Worm (Caenorhabditis elegans) whole organism, young adult: Measurements from ENCODE around the gene cec-3.

ENCODE experiments used
- B0035.1 ChIP-seq: sonication (generic microtip); optimal IDR thresholded peaks from 2 replicates; lab custom pipeline; 2016; ENCODE audit warnings: missing genetic modification characterization, mild to moderate bottlenecking, missing compliant biosample characterization, missing genotype, missing genetic modification reagents
- B0336.3 ChIP-seq: fragments of 200-800 bp; sonication (Bioruptor generic); IDR thresholded peaks from 2 replicates; pipeline ENCODE4 v1.3.6; 2022; ENCODE audit warnings: missing genetic modification characterization, missing compliant biosample characterization
- F33H1.4 ChIP-seq: fragments of 200-800 bp; sonication (Bioruptor generic); IDR thresholded peaks from 2 replicates; pipeline ENCODE4 v1.3.6; 2022; ENCODE audit warnings: missing genetic modification reagents, missing genetic modification characterization, missing compliant biosample characterization
- F49E8.2 ChIP-seq: sonication (generic microtip); optimal IDR thresholded peaks from 3 replicates; lab custom pipeline; 2017; ENCODE audit warnings: missing genetic modification characterization, mild to moderate bottlenecking, missing compliant biosample characterization, antibody characterized with exemption, moderate library complexity; ENCODE audit not compliant: insufficient read depth
- Y53G8AR.9 ChIP-seq: fragments of 200-800 bp; sonication (Bioruptor generic); conservative IDR thresholded peaks from 2 replicates; pipeline ENCODE4 v1.3.6; 2022; ENCODE audit warnings: missing genetic modification reagents, missing genetic modification characterization, missing compliant biosample characterization
- Y95B8A.8 ChIP-seq: fragments of 200-800 bp; sonication (Bioruptor generic); IDR thresholded peaks from 2 replicates; pipeline ENCODE4 v1.3.6; 2022; ENCODE audit warnings: missing genetic modification reagents, missing genetic modification characterization, missing compliant biosample characterization
- akir-1 ChIP-seq: fragments of 200-800 bp; sonication (Bioruptor generic); optimal IDR thresholded peaks from 2 replicates; lab custom pipeline; 2018; ENCODE audit warnings: mild to moderate bottlenecking, missing genetic modification characterization, moderate library complexity, missing compliant biosample characterization
- attf-3 ChIP-seq: fragments of 200-800 bp; sonication (Bioruptor generic); conservative IDR thresholded peaks from 2 replicates; pipeline ENCODE4 v1.3.6; 2022; ENCODE audit warnings: missing genetic modification reagents, missing genetic modification characterization, missing compliant biosample characterization
- bed-2 ChIP-seq: fragments of 200-800 bp; sonication (Bioruptor generic); IDR thresholded peaks from 2 replicates; pipeline ENCODE4 v1.3.6; 2022; ENCODE audit warnings: missing genetic modification reagents, missing genetic modification characterization, missing compliant biosample characterization
- cebp-1 ChIP-seq, 2 experiments: fragments of 200-800 bp in 1 of 2; sonication (Bioruptor generic) in 1 of 2; sonication (generic microtip) in 1 of 2; IDR thresholded peaks in 1 of 2; optimal IDR thresholded peaks in 1 of 2; 2 replicates each; pipeline versions ENCODE4 v1.3.6 to Lab custom; 2017 to 2022; ENCODE audit warnings: missing compliant biosample characterization in 2 of 2, missing genetic modification characterization in 2 of 2, mild to moderate bottlenecking in 1 of 2, missing genetic modification reagents in 1 of 2, moderate library complexity in 1 of 2
- cebp-2 ChIP-seq: fragments of 200-800 bp; sonication (Bioruptor generic); IDR thresholded peaks from 2 replicates; pipeline ENCODE4 v1.3.6; 2022; ENCODE audit warnings: missing genetic modification characterization, missing compliant biosample characterization
- ceh-100 ChIP-seq: fragments of 200-800 bp; sonication (Bioruptor generic); IDR thresholded peaks from 2 replicates; pipeline ENCODE4 v1.3.6; 2022; ENCODE audit warnings: missing genetic modification reagents, missing genetic modification characterization, missing compliant biosample characterization
- ceh-40 ChIP-seq: fragments of 200-800 bp; sonication (Bioruptor generic); IDR thresholded peaks from 2 replicates; pipeline ENCODE4 v1.3.6; 2022; ENCODE audit warnings: missing genetic modification characterization, missing compliant biosample characterization
- ceh-79 ChIP-seq: sonication (generic microtip); optimal IDR thresholded peaks from 2 replicates; lab custom pipeline; 2017; ENCODE audit warnings: mild to moderate bottlenecking, missing genetic modification characterization, missing compliant biosample characterization
- dpff-1 ChIP-seq: sonication (generic microtip); optimal IDR thresholded peaks from 2 replicates; lab custom pipeline; 2017; ENCODE audit warnings: mild to moderate bottlenecking, missing genetic modification characterization, missing compliant biosample characterization
- ekl-4 ChIP-seq: fragments of 200-800 bp; sonication (Bioruptor generic); IDR thresholded peaks from 2 replicates; pipeline ENCODE4 v1.3.6; 2022; ENCODE audit warnings: missing genetic modification reagents, missing genetic modification characterization, missing compliant biosample characterization
- fkh-3 ChIP-seq: sonication (generic microtip); optimal IDR thresholded peaks from 2 replicates; lab custom pipeline; 2016; ENCODE audit warnings: mild to moderate bottlenecking, missing genetic modification characterization, missing compliant biosample characterization
- him-1 ChIP-seq: sonication (generic microtip); optimal IDR thresholded peaks from 2 replicates; lab custom pipeline; 2016; ENCODE audit warnings: missing genotype, missing genetic modification reagents, missing genetic modification characterization, missing compliant biosample characterization
- hrde-1 ChIP-seq: sonication (generic microtip); optimal IDR thresholded peaks from 2 replicates; lab custom pipeline; 2016; ENCODE audit warnings: missing genetic modification characterization, mild to moderate bottlenecking, missing compliant biosample characterization, moderate library complexity, missing genotype, missing genetic modification reagents, borderline replicate concordance
- hsf-1 ChIP-seq: fragments of 200-800 bp; sonication (Bioruptor generic); IDR thresholded peaks from 2 replicates; pipeline ENCODE4 v1.3.6; 2022; ENCODE audit warnings: missing genetic modification reagents, missing genetic modification characterization, missing compliant biosample characterization
- lin-26 ChIP-seq: fragments of 200-800 bp; sonication (Bioruptor generic); IDR thresholded peaks from 2 replicates; pipeline ENCODE4 v1.3.6; 2022; ENCODE audit warnings: missing genetic modification reagents, missing genetic modification characterization, missing compliant biosample characterization
- lin-35 ChIP-seq, 3 experiments: fragments of 150-350 bp in 2 of 3; sonication (generic microtip) in 1 of 3; optimal IDR thresholded peaks; 2 replicates each; lab custom pipeline; 2014 to 2018; ENCODE audit warnings: missing biosample characterization in 3 of 3, missing genetic modification characterization in 3 of 3, missing genetic modification reagents in 3 of 3
- lin-54 ChIP-seq: fragments of 200-800 bp; sonication (Bioruptor generic); optimal IDR thresholded peaks from 2 replicates; lab custom pipeline; 2018; ENCODE audit warnings: mild to moderate bottlenecking, missing genetic modification characterization, missing compliant biosample characterization
- madf-3 ChIP-seq: fragments of 200-800 bp; sonication (Bioruptor generic); IDR thresholded peaks from 2 replicates; pipeline ENCODE4 v1.3.6; 2022; ENCODE audit warnings: missing genetic modification reagents, missing genetic modification characterization, missing compliant biosample characterization
- madf-6 ChIP-seq: fragments of 200-800 bp; sonication (Bioruptor generic); IDR thresholded peaks from 2 replicates; pipeline ENCODE4 v1.3.6; 2022; ENCODE audit warnings: missing genetic modification reagents, missing genetic modification characterization, missing compliant biosample characterization
- mel-28 ChIP-seq: sonication (generic microtip); optimal IDR thresholded peaks from 2 replicates; lab custom pipeline; 2016; ENCODE audit warnings: borderline replicate concordance, mild to moderate bottlenecking, missing genetic modification characterization, missing compliant biosample characterization
- mxl-1 ChIP-seq: sonication (generic microtip); optimal IDR thresholded peaks from 2 replicates; lab custom pipeline; 2016; ENCODE audit warnings: missing genetic modification characterization, missing compliant biosample characterization
- nfya-2 ChIP-seq: fragments of 200-800 bp; sonication (Bioruptor generic); IDR thresholded peaks from 2 replicates; pipeline ENCODE4 v1.3.6; 2022; ENCODE audit warnings: missing genetic modification reagents, missing genetic modification characterization, missing compliant biosample characterization
- nhr-179 ChIP-seq: sonication (generic microtip); optimal IDR thresholded peaks from 2 replicates; lab custom pipeline; 2016; ENCODE audit warnings: mild to moderate bottlenecking, missing genetic modification characterization, missing compliant biosample characterization
- nhr-27 ChIP-seq: fragments of 200-800 bp; sonication (Bioruptor generic); optimal IDR thresholded peaks from 2 replicates; lab custom pipeline; 2018; ENCODE audit warnings: mild to moderate bottlenecking, missing genetic modification characterization, moderate library complexity, missing compliant biosample characterization
- rec-8 ChIP-seq, 2 experiments: sonication (generic microtip); optimal IDR thresholded peaks; 2 replicates each; lab custom pipeline; 2016; ENCODE audit warnings: mild to moderate bottlenecking in 2 of 2, missing genetic modification characterization in 2 of 2, missing genetic modification reagents in 2 of 2, missing genotype in 2 of 2, missing biosample characterization in 1 of 2, missing compliant biosample characterization in 1 of 2, moderate library complexity in 1 of 2
- snpc-1.1 ChIP-seq: sonication (generic microtip); optimal IDR thresholded peaks from 2 replicates; lab custom pipeline; 2017; ENCODE audit warnings: missing genetic modification characterization, mild to moderate bottlenecking, missing compliant biosample characterization, antibody characterized with exemption, moderate library complexity, missing genotype, missing genetic modification reagents; ENCODE audit not compliant: insufficient read depth
- snpc-1.3 ChIP-seq: sonication (generic microtip); optimal IDR thresholded peaks from 2 replicates; lab custom pipeline; 2017; ENCODE audit warnings: missing genetic modification characterization, mild to moderate bottlenecking, missing compliant biosample characterization, antibody characterized with exemption, moderate library complexity, missing genotype, missing genetic modification reagents; ENCODE audit not compliant: insufficient read depth
- snpc-3.4 ChIP-seq: sonication (generic microtip); optimal IDR thresholded peaks from 2 replicates; lab custom pipeline; 2017; ENCODE audit warnings: missing genetic modification characterization, mild to moderate bottlenecking, missing compliant biosample characterization, antibody characterized with exemption, moderate library complexity, missing genotype, missing genetic modification reagents
- snpc-4 ChIP-seq, 5 experiments: fragments of 150-350 bp in 1 of 5; sonication (generic microtip) in 4 of 5; optimal IDR thresholded peaks; 2 replicates each; lab custom pipeline; 2014 to 2018; ENCODE audit warnings: missing genetic modification characterization in 5 of 5, missing biosample characterization in 3 of 5, antibody characterized with exemption in 2 of 5, mild to moderate bottlenecking in 2 of 5, missing compliant biosample characterization in 2 of 5, missing genotype in 2 of 5, moderate library complexity in 2 of 5, missing genetic modification reagents in 1 of 5
- tbp1 ChIP-seq: fragments of 200-800 bp; sonication (Bioruptor generic); optimal IDR thresholded peaks from 2 replicates; lab custom pipeline; 2018; ENCODE audit warnings: mild to moderate bottlenecking, missing genetic modification characterization, missing compliant biosample characterization
- tlf-1 ChIP-seq: fragments of 200-800 bp; sonication (Bioruptor generic); optimal IDR thresholded peaks from 2 replicates; lab custom pipeline; 2018; ENCODE audit warnings: mild to moderate bottlenecking, missing genetic modification characterization, missing compliant biosample characterization
- unc-130 ChIP-seq: sonication (generic microtip); optimal IDR thresholded peaks from 2 replicates; lab custom pipeline; 2016; ENCODE audit warnings: missing genetic modification reagents, missing genetic modification characterization, missing compliant biosample characterization
- ztf-22 ChIP-seq: fragments of 200-800 bp; sonication (Bioruptor generic); optimal IDR thresholded peaks from 2 replicates; lab custom pipeline; 2018; ENCODE audit warnings: mild to moderate bottlenecking, missing genetic modification characterization, moderate library complexity, missing compliant biosample characterization
- ztf-25 ChIP-seq: fragments of 200-800 bp; sonication (Bioruptor generic); IDR thresholded peaks from 2 replicates; pipeline ENCODE4 v1.3.6; 2022; ENCODE audit warnings: missing genetic modification reagents, missing genetic modification characterization, missing compliant biosample characterization
- ztf-28 ChIP-seq: fragments of 200-800 bp; sonication (Bioruptor generic); IDR thresholded peaks from 2 replicates; pipeline ENCODE4 v1.3.6; 2022; ENCODE audit warnings: missing genetic modification reagents, missing genetic modification characterization, missing compliant biosample characterization

cec-3 gene

DNA sequence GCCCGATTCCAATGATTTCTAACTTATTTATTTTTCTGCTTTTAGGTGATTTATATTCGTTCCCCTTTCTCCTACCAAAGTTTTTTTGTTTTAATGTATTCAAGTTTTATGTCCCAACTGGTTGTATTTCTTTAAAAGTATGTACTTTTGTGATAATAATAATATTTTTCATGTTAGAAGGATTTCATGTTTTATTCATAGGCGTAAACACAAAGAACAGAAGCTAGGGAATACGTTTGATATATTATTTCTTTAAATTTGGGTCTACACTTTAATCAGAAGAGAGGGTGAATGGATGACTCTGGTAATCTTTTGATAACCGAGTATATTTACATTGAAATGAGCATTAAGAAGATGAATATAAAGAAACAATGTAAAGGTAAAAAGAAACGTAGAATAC is 8.7 kb upstream of the cec-3 start:
- no peak for TF ChIP-seq attf-3
- peak; percentile 24 for TF ChIP-seq snpc-1.3 (tag; lab: Kevin White, UChicago)
- 0 out of 2 replicates have a peak, but pooled peaks have one; percentile 65 for TF ChIP-seq Y95B8A.8 (GFP tag; lab: Robert Waterston, UW)
- peak; percentile 25; the same call in 1 of the 2 replicates for TF ChIP-seq B0336.3 (GFP tag; lab: Robert Waterston, UW)
- TF ChIP-seq ekl-4 (GFP tag; lab: Robert Waterston, UW), result peak; percentile 15; the same call in 1 of the 2 replicates
- peak; percentile 81 for TF ChIP-seq hrde-1 (tag; lab: Kevin White, UChicago)
- 0 out of 2 replicates have a peak, but pooled peaks have one; percentile 21 for TF ChIP-seq F33H1.4 (GFP tag; lab: Robert Waterston, UW)
- peak; percentile 54 for TF ChIP-seq madf-6 (GFP tag; lab: Robert Waterston, UW)
- TF ChIP-seq unc-130 (GFP tag; lab: Kevin White, UChicago), result peak; percentile 76
- TF ChIP-seq snpc-1.1 (tag; lab: Kevin White, UChicago), result no peak
- TF ChIP-seq rec-8 (tag; optimal IDR thresholded peaks at IDR 0.05; lab: Kevin White, UChicago), result peak in 1 of 2 experiments; percentile 67
- no peak for TF ChIP-seq cebp-1 (GFP tag; IDR thresholded peaks at IDR 0.05; lab: Robert Waterston, UW)
- peak; percentile 6 for TF ChIP-seq cebp-1 (tag; optimal IDR thresholded peaks at IDR 0.05; lab: Kevin White, UChicago)
- peak; percentile 59 for TF ChIP-seq nhr-27 (tag; lab: Kevin White, UChicago)
- peak; percentile 4 for TF ChIP-seq B0035.1 (tag; lab: Kevin White, UChicago)
- TF ChIP-seq tlf-1 (GFP tag; lab: Kevin White, UChicago), result peak; percentile 24
- TF ChIP-seq F49E8.2, result peak; percentile 59
- peak; percentile 33 for TF ChIP-seq dpff-1 (tag; lab: Kevin White, UChicago)
- peak; percentile 1 for TF ChIP-seq lin-54 (GFP tag; lab: Kevin White, UChicago)
- no peak for TF ChIP-seq ztf-25
- TF ChIP-seq lin-35 (GFP tag; optimal IDR thresholded peaks at IDR 0.05; lab: Kevin White, UChicago), result peak in 1 of 3 experiments; percentile 4
- TF ChIP-seq hsf-1 (GFP tag; lab: Robert Waterston, UW), result 0 out of 2 replicates have a peak, but pooled peaks have one; percentile 9
- no peak for TF ChIP-seq bed-2 (GFP tag; lab: Robert Waterston, UW)
- TF ChIP-seq nfya-2 (GFP tag; lab: Robert Waterston, UW), result no peak
- TF ChIP-seq lin-26 (GFP tag; lab: Robert Waterston, UW), result peak; percentile 68
- peak; percentile 72 for TF ChIP-seq snpc-3.4
- TF ChIP-seq ztf-28 (GFP tag; lab: Robert Waterston, UW), result 0 out of 2 replicates have a peak, but pooled peaks have one; percentile 19
- no peak for TF ChIP-seq nhr-179 (tag; lab: Kevin White, UChicago)
- TF ChIP-seq Y53G8AR.9 (GFP tag; lab: Robert Waterston, UW), result peak; percentile 9; the same call in 1 of the 2 replicates
- no peak for TF ChIP-seq ceh-40 (GFP tag; lab: Robert Waterston, UW)
- peak; percentile 21 for TF ChIP-seq tbp1 (GFP tag; lab: Kevin White, UChicago)
- TF ChIP-seq ceh-79 (tag; lab: Kevin White, UChicago), result no peak
- TF ChIP-seq mel-28 (tag; lab: Kevin White, UChicago), result no peak
- TF ChIP-seq akir-1, result no peak
- TF ChIP-seq mxl-1 (tag; lab: Kevin White, UChicago), result no peak
- TF ChIP-seq ceh-100, result no peak
- no peak for TF ChIP-seq snpc-4 (GFP tag; optimal IDR thresholded peaks at IDR 0.05; lab: Kevin White, UChicago)
- no peak for TF ChIP-seq snpc-4 (tag; optimal IDR thresholded peaks at IDR 0.05; lab: Kevin White, UChicago)
- TF ChIP-seq cebp-2 (GFP tag; lab: Robert Waterston, UW), result 0 out of 2 replicates have a peak, but pooled peaks have one; percentile 33
- TF ChIP-seq fkh-3 (tag; lab: Kevin White, UChicago), result no peak
- 0 out of 2 replicates have a peak, but pooled peaks have one; percentile 7 for TF ChIP-seq madf-3
- no peak for TF ChIP-seq ztf-22 (GFP tag; lab: Kevin White, UChicago)
- peak; percentile 80 for TF ChIP-seq him-1 (tag; lab: Kevin White, UChicago)
